Fruit fly (Drosophila melanogaster) whole organism, embryonic: Measurements from ENCODE around the gene CG4613.

Source experiments
- CG10209 ChIP-seq: fragments of 200-800 bp; sonication (Bioruptor generic); optimal IDR thresholded peaks from 3 replicates; lab custom pipeline; 2017; ENCODE audit warnings: missing biosample characterization, mild to moderate bottlenecking, missing genetic modification characterization, missing genetic modification reagents
- CG10979 ChIP-seq: fragments of 200-800 bp; sonication (Bioruptor generic); optimal IDR thresholded peaks from 2 replicates; lab custom pipeline; 2018; ENCODE audit warnings: missing biosample characterization, mild to moderate bottlenecking, missing genetic modification characterization, moderate library complexity
- CG11093 ChIP-seq: fragments of 200-800 bp; sonication (Bioruptor generic); IDR thresholded peaks from 3 replicates; pipeline ENCODE4 v1.3.6; 2022; ENCODE audit warnings: missing biosample characterization, missing genetic modification characterization
- CG14014 ChIP-seq: fragments of 200-800 bp; sonication (Bioruptor generic); IDR thresholded peaks from 2 replicates; pipeline ENCODE4 v1.3.6; 2022; ENCODE audit warnings: missing biosample characterization, missing genetic modification characterization
- CG17359 ChIP-seq: fragments of 200-800 bp; sonication (Bioruptor generic); optimal IDR thresholded peaks from 3 replicates; lab custom pipeline; 2018; ENCODE audit warnings: missing biosample characterization, mild to moderate bottlenecking, missing genetic modification characterization, moderate library complexity
- CG17361 ChIP-seq: fragments of 200-800 bp; sonication (Bioruptor generic); IDR thresholded peaks from 3 replicates; pipeline ENCODE4 v1.3.6; 2022; ENCODE audit warnings: missing biosample characterization, missing genetic modification characterization
- CG30431 ChIP-seq: fragments of 200-800 bp; sonication (Bioruptor generic); optimal IDR thresholded peaks from 2 replicates; lab custom pipeline; 2017; ENCODE audit warnings: missing biosample characterization, missing genetic modification characterization
- CG4404 ChIP-seq: fragments of 200-800 bp; sonication (Bioruptor generic); IDR thresholded peaks from 2 replicates; pipeline ENCODE4 v1.3.6; 2022; ENCODE audit warnings: missing biosample characterization, missing genetic modification characterization
- CG4854 ChIP-seq: fragments of 200-800 bp; sonication (Bioruptor generic); optimal IDR thresholded peaks from 2 replicates; lab custom pipeline; 2016; ENCODE audit warnings: missing biosample characterization, missing genetic modification characterization, inconsistent platforms
- CG5953 ChIP-seq: fragments of 200-800 bp; sonication (Bioruptor generic); IDR thresholded peaks from 2 replicates; pipeline ENCODE4 v1.3.6; 2022; ENCODE audit warnings: missing biosample characterization, missing genetic modification characterization
- CG6689 ChIP-seq: fragments of 200-800 bp; sonication (Bioruptor generic); IDR thresholded peaks from 2 replicates; pipeline ENCODE4 v1.3.6; 2022; ENCODE audit warnings: missing biosample characterization, missing genetic modification characterization
- CG8290 ChIP-seq, 3 experiments: fragments of 200-800 bp; sonication (Bioruptor generic); optimal IDR thresholded peaks; 2 replicates each; lab custom pipeline; 2016 to 2019; ENCODE audit warnings: missing biosample characterization in 3 of 3, missing genetic modification characterization in 3 of 3, mild to moderate bottlenecking in 2 of 3, moderate library complexity in 1 of 3
- Dad ChIP-seq: fragments of 200-800 bp; sonication (Bioruptor generic); optimal IDR thresholded peaks from 3 replicates; lab custom pipeline; 2016; ENCODE audit warnings: missing biosample characterization, missing genetic modification characterization
- Ets65A ChIP-seq: fragments of 200-800 bp; sonication (Bioruptor generic); peaks from one replicate; lab custom pipeline; 2016; ENCODE audit warnings: missing biosample characterization, missing genetic modification characterization
- Ets97D ChIP-seq: fragments of 200-800 bp; sonication (Bioruptor generic); optimal IDR thresholded peaks from 3 replicates; lab custom pipeline; 2016; ENCODE audit warnings: missing biosample characterization, missing genetic modification characterization
- Hr51 ChIP-seq, 2 experiments: fragments of 200-800 bp; sonication (Bioruptor generic); optimal IDR thresholded peaks; 2 replicates in 1 of 2; 3 replicates in 1 of 2; lab custom pipeline; 2016 to 2018; ENCODE audit warnings: missing biosample characterization in 2 of 2, missing genetic modification characterization in 2 of 2, mild to moderate bottlenecking in 1 of 2, moderate library complexity in 1 of 2
- NC2α ChIP-seq: fragments of 200-800 bp; sonication (Bioruptor generic); optimal IDR thresholded peaks from 2 replicates; lab custom pipeline; 2016; ENCODE audit warnings: missing biosample characterization, missing genetic modification characterization
- Optix ChIP-seq: fragments of 200-800 bp; sonication (Bioruptor generic); IDR thresholded peaks from 3 replicates; pipeline ENCODE4 v1.3.6; 2022; ENCODE audit warnings: missing biosample characterization, missing genetic modification characterization
- Rx ChIP-seq: fragments of 200-800 bp; sonication (Bioruptor generic); IDR thresholded peaks from 2 replicates; pipeline ENCODE4 v1.3.6; 2022; ENCODE audit warnings: missing biosample characterization, missing genetic modification characterization
- Taf1 ChIP-seq: fragments of 200-800 bp; sonication (Bioruptor generic); IDR thresholded peaks from 2 replicates; pipeline ENCODE4 v1.3.6; 2022; ENCODE audit warnings: missing biosample characterization, missing genetic modification characterization
- al ChIP-seq: fragments of 200-800 bp; sonication (Bioruptor generic); IDR thresholded peaks from 2 replicates; pipeline ENCODE4 v1.3.6; 2022; ENCODE audit warnings: missing biosample characterization, missing genetic modification characterization
- cato ChIP-seq: fragments of 200-800 bp; sonication (Bioruptor generic); optimal IDR thresholded peaks from 2 replicates; lab custom pipeline; 2016; ENCODE audit warnings: missing biosample characterization, missing genetic modification characterization, borderline replicate concordance
- caup ChIP-seq: fragments of 200-800 bp; sonication (Bioruptor generic); optimal IDR thresholded peaks from 3 replicates; lab custom pipeline; 2017; ENCODE audit warnings: missing biosample characterization, mild to moderate bottlenecking, missing genetic modification characterization, moderate library complexity; ENCODE audit not compliant: severe bottlenecking
- chm ChIP-seq: fragments of 200-800 bp; sonication (Bioruptor generic); IDR thresholded peaks from 2 replicates; pipeline ENCODE4 v1.3.6; 2022; ENCODE audit warnings: missing biosample characterization, missing genetic modification characterization
- crol ChIP-seq: fragments of 200-800 bp; sonication (Bioruptor generic); IDR thresholded peaks from 2 replicates; pipeline ENCODE4 v1.3.6; 2022; ENCODE audit warnings: missing biosample characterization, missing genetic modification characterization
- fd64A ChIP-seq: fragments of 200-800 bp; sonication (Bioruptor generic); optimal IDR thresholded peaks from 3 replicates; lab custom pipeline; 2018; ENCODE audit warnings: missing biosample characterization, mild to moderate bottlenecking, missing genetic modification characterization
- grau ChIP-seq: fragments of 200-800 bp; optimal IDR thresholded peaks from 3 replicates; lab custom pipeline; 2019; ENCODE audit warnings: missing biosample characterization, mild to moderate bottlenecking, missing genetic modification characterization, moderate library complexity
- hkb ChIP-seq, 2 experiments: fragments of 200-800 bp in 1 of 2; fragments of >200 bp in 1 of 2; sonication (Bioruptor generic) in 1 of 2; IDR thresholded peaks in 1 of 2; optimal IDR thresholded peaks in 1 of 2; 2 replicates each; pipeline versions ENCODE4 v1.3.6 to Lab custom; 2017 to 2022; ENCODE audit warnings: missing biosample characterization in 1 of 2, missing genetic modification characterization in 1 of 2
- ind ChIP-seq: fragments of 200-800 bp; sonication (Bioruptor generic); optimal IDR thresholded peaks from 3 replicates; lab custom pipeline; 2016; ENCODE audit warnings: missing biosample characterization, missing genetic modification characterization
- lmd ChIP-seq: fragments of 200-800 bp; sonication (Bioruptor generic); IDR thresholded peaks from 2 replicates; pipeline ENCODE4 v1.3.6; 2022; ENCODE audit warnings: missing biosample characterization, missing genetic modification characterization
- maf-S ChIP-seq: fragments of 200-800 bp; sonication (Bioruptor generic); optimal IDR thresholded peaks from 2 replicates; lab custom pipeline; 2016; ENCODE audit warnings: missing biosample characterization, missing genetic modification characterization
- mld ChIP-seq: fragments of 200-800 bp; sonication (Bioruptor generic); IDR thresholded peaks from 3 replicates; pipeline ENCODE4 v1.3.6; 2022; ENCODE audit warnings: missing biosample characterization, missing genetic modification characterization; ENCODE audit not compliant: partially characterized antibody
- nerfin-1 ChIP-seq: fragments of 200-800 bp; sonication (Bioruptor generic); optimal IDR thresholded peaks from 3 replicates; lab custom pipeline; 2019; ENCODE audit warnings: missing biosample characterization, mild to moderate bottlenecking, missing genetic modification characterization, moderate library complexity
- nmo ChIP-seq: fragments of 200-800 bp; sonication (Bioruptor generic); optimal IDR thresholded peaks from 2 replicates; lab custom pipeline; 2018; ENCODE audit warnings: missing biosample characterization, mild to moderate bottlenecking, missing genetic modification characterization, moderate library complexity
- odd ChIP-seq: fragments of 200-800 bp; sonication (Bioruptor generic); optimal IDR thresholded peaks from 2 replicates; lab custom pipeline; 2017; ENCODE audit warnings: missing biosample characterization, mild to moderate bottlenecking, missing genetic modification characterization
- pb ChIP-seq: fragments of 200-800 bp; sonication (Bioruptor generic); optimal IDR thresholded peaks from 3 replicates; lab custom pipeline; 2016; ENCODE audit warnings: missing biosample characterization, missing genetic modification characterization
- pum ChIP-seq: fragments of 200-800 bp; sonication (Bioruptor generic); optimal IDR thresholded peaks from 2 replicates; lab custom pipeline; 2016; ENCODE audit warnings: missing biosample characterization, missing genetic modification characterization
- pzg ChIP-seq: fragments of 200-800 bp; sonication (Bioruptor generic); optimal IDR thresholded peaks from 3 replicates; lab custom pipeline; 2018; ENCODE audit warnings: missing biosample characterization, mild to moderate bottlenecking, missing genetic modification characterization, moderate library complexity
- ranshi ChIP-seq: fragments of 200-800 bp; sonication (Bioruptor generic); IDR thresholded peaks from 2 replicates; pipeline ENCODE4 v1.3.6; 2022; ENCODE audit warnings: missing biosample characterization, missing genetic modification characterization
- repo ChIP-seq: fragments of 200-800 bp; sonication (Bioruptor generic); optimal IDR thresholded peaks from 2 replicates; lab custom pipeline; 2016; ENCODE audit warnings: missing biosample characterization, missing genetic modification characterization
- ro ChIP-seq: fragments of 200-800 bp; sonication (Bioruptor generic); IDR thresholded peaks from 2 replicates; pipeline ENCODE4 v1.3.6; 2022; ENCODE audit warnings: missing biosample characterization, missing genetic modification characterization
- sc ChIP-seq, 3 experiments: fragments of >200 bp in 2 of 3; fragments of 200-800 bp in 1 of 3; sonication (Bioruptor generic) in 1 of 3; optimal IDR thresholded peaks; 2 replicates in 2 of 3; 3 replicates in 1 of 3; lab custom pipeline; 2017; ENCODE audit warnings: mild to moderate bottlenecking in 1 of 3, missing biosample characterization in 1 of 3, missing genetic modification characterization in 1 of 3, missing genetic modification reagents in 1 of 3
- shn ChIP-seq: fragments of 200-800 bp; sonication (Bioruptor generic); optimal IDR thresholded peaks from 3 replicates; lab custom pipeline; 2016; ENCODE audit warnings: missing biosample characterization, missing genetic modification characterization
- sisA ChIP-seq: fragments of 200-800 bp; sonication (Bioruptor generic); IDR thresholded peaks from 2 replicates; pipeline ENCODE4 v1.3.6; 2022; ENCODE audit warnings: missing biosample characterization, missing genetic modification characterization
- unc-4 ChIP-seq: fragments of 200-800 bp; sonication (Bioruptor generic); IDR thresholded peaks from 2 replicates; pipeline ENCODE4 v1.3.6; 2022; ENCODE audit warnings: missing biosample characterization, missing genetic modification characterization; ENCODE audit not compliant: partially characterized antibody
- unpg ChIP-seq: fragments of 200-800 bp; sonication (Bioruptor generic); optimal IDR thresholded peaks from 3 replicates; lab custom pipeline; 2018; ENCODE audit warnings: missing biosample characterization, mild to moderate bottlenecking, missing genetic modification characterization, moderate library complexity
- vnd ChIP-seq: fragments of 200-800 bp; sonication (Bioruptor generic); IDR thresholded peaks from 3 replicates; pipeline ENCODE4 v1.3.6; 2022; ENCODE audit warnings: missing biosample characterization, missing genetic modification characterization; ENCODE audit not compliant: partially characterized antibody
- vvl ChIP-seq: fragments of 200-800 bp; sonication (Bioruptor generic); IDR thresholded peaks from 2 replicates; pipeline ENCODE4 v1.3.6; 2022; ENCODE audit warnings: missing biosample characterization, missing genetic modification characterization
- zfh1 ChIP-seq: fragments of 200-800 bp; sonication (Bioruptor generic); IDR thresholded peaks from 3 replicates; pipeline ENCODE4 v1.3.6; 2022; ENCODE audit warnings: missing biosample characterization, missing genetic modification characterization

CG4613 gene

DNA sequence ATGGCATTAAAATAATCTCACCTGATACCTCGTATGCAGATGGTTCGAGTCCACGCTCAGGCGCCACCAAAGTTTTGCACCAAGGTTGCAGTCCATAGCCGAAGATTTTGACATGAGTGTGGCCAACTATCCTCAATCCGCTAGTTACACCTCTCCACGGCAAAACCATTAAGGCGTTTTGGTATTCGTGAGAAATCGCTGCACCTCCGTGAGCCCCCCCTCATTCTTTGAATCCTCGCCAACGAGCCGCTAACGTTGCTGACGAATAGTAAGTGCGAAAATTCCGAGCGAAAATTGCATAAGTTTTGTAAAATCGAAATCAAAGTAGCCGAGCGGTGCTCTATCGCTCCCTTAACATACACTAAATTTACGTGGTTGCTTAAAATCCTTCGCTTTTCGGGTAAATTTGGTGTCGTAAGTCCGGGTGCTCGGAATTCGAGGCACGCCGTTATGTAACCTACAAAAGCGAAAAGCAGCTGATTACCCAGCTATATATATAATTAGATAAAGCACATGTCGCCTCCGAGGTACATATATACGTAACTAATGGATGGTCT is 16.0 kb upstream of the CG4613 start, which contains the start of gene Mpcp2 (continued):
- TF ChIP-seq cato (GFP tag; lab: Kevin White, UChicago) (no peak), CG6689 (GFP tag; lab: Robert Waterston, UW) (no peak), grau (tag; lab: Kevin White, UChicago) (peak; percentile 47), hkb (optimal IDR thresholded peaks at IDR 0.05; lab: Kevin White, UChicago) (peak; percentile 71), hkb (GFP tag; IDR thresholded peaks at IDR 0.05; lab: Robert Waterston, UW) (peak; percentile 40; the same call in 1 of the 2 replicates), chm (GFP tag; lab: Robert Waterston, UW) (peak; percentile 48; the same call in 1 of the 2 replicates), CG4404 (GFP tag; lab: Robert Waterston, UW) (no peak), fd64A (no peak), CG8290 (GFP tag; optimal IDR thresholded peaks at IDR 0.05; lab: Kevin White, UChicago) (peak; percentile 64), CG8290 (tag; optimal IDR thresholded peaks at IDR 0.05; lab: Kevin White, UChicago) (peak in 1 of 2 experiments; percentile 94), Rx (GFP tag; lab: Robert Waterston, UW) (no peak), mld (GFP tag; lab: Robert Waterston, UW) (no peak), nmo (GFP tag; lab: Kevin White, UChicago) (peak; percentile 59), crol (GFP tag; lab: Robert Waterston, UW) (peak; percentile 96), lmd (GFP tag; lab: Robert Waterston, UW) (no peak), Taf1 (GFP tag; lab: Robert Waterston, UW) (no peak), repo (GFP tag; lab: Kevin White, UChicago) (no peak), unc-4 (GFP tag; lab: Robert Waterston, UW) (peak; percentile 46), caup (peak; percentile 53), NC2α (no peak), pzg (GFP tag; lab: Kevin White, UChicago) (peak; percentile 99), unpg (GFP tag; lab: Kevin White, UChicago) (peak; percentile 10), ranshi (GFP tag; lab: Robert Waterston, UW) (peak; percentile 22; the same call in 1 of the 2 replicates), CG4854 (no peak), Hr51 (GFP tag; optimal IDR thresholded peaks at IDR 0.05; lab: Kevin White, UChicago) (peak in 1 of 2 experiments; percentile 28), ro (GFP tag; lab: Robert Waterston, UW) (no peak), sc (optimal IDR thresholded peaks at IDR 0.05; lab: Kevin White, UChicago) (no peak), sc (GFP tag; optimal IDR thresholded peaks at IDR 0.05; lab: Kevin White, UChicago) (no peak), Ets65A (GFP tag; lab: Kevin White, UChicago) (peak; percentile 17), vvl (peak; percentile 60), CG17359 (tag; lab: Kevin White, UChicago) (peak; percentile 10), CG5953 (GFP tag; lab: Robert Waterston, UW) (no peak), pb (GFP tag; lab: Kevin White, UChicago) (no peak), maf-S (GFP tag; lab: Kevin White, UChicago) (no peak), al (GFP tag; lab: Robert Waterston, UW) (no peak), CG17361 (GFP tag; lab: Robert Waterston, UW) (peak; percentile 42; the same call in 2 of the 3 replicates), Optix (GFP tag; lab: Robert Waterston, UW) (no peak), pum (no peak), Dad (GFP tag; lab: Kevin White, UChicago) (peak; percentile 50), CG10209 (GFP tag; lab: Kevin White, UChicago) (no peak), nerfin-1 (tag; lab: Kevin White, UChicago) (peak; percentile 51), vnd (no peak), odd (peak; percentile 40), CG11093 (GFP tag; lab: Robert Waterston, UW) (no peak), CG30431 (GFP tag; lab: Kevin White, UChicago) (no peak), sisA (GFP tag; lab: Robert Waterston, UW) (no peak), CG14014 (GFP tag; lab: Robert Waterston, UW) (0 out of 2 replicates have a peak, but pooled peaks have one; percentile 4), ind (no peak), zfh1 (0 out of 3 replicates have a peak, but pooled peaks have one; percentile 35), shn (GFP tag; lab: Kevin White, UChicago) (no peak), Ets97D (peak; percentile 86), CG10979 (peak; percentile 11)
